Fruit fly (Drosophila melanogaster): ENCODE results near the gene cona.

- TF ChIP-seq Hr39 (GFP tag; optimal IDR thresholded peaks at IDR 0.05) (no peak), Lpt (GFP tag; optimal IDR thresholded peaks at IDR 0.05) (no peak), CG6792 (GFP tag; optimal IDR thresholded peaks at IDR 0.05) (no peak), fkh (GFP tag; optimal IDR thresholded peaks at IDR 0.05) (no peak), CG11902 (GFP tag; optimal IDR thresholded peaks at IDR 0.05) (no peak), dsx (GFP tag; optimal IDR thresholded peaks at IDR 0.05; ENCODE audit: poor library complexity, severe bottlenecking) (peak; percentile 50), vri (GFP tag; optimal IDR thresholded peaks at IDR 0.05) (no peak), spab (GFP tag; optimal IDR thresholded peaks at IDR 0.05) (no peak), CG8632 (GFP tag; optimal IDR thresholded peaks at IDR 0.05) (no peak), fd59A (GFP tag; optimal IDR thresholded peaks at IDR 0.05) (no peak), Blimp-1 (GFP tag; optimal IDR thresholded peaks at IDR 0.05) (no peak), CG11762 (GFP tag; optimal IDR thresholded peaks at IDR 0.05; ENCODE audit: insufficient read depth) (no peak), CG10631 (GFP tag; optimal IDR thresholded peaks at IDR 0.05) (no peak), Sox15 (GFP tag; optimal IDR thresholded peaks at IDR 0.05) (no peak)
Observed at dm6 chr3R:18395694-18396093, 10.1 kb downstream of the cona start.

Measured in whole organism, prepupa.